Worm (Caenorhabditis elegans) whole organism, L2 larva: ENCODE results near the gene F26F2.7.
"Not testable (repeated sequence)": the region's sequence is repeated elsewhere in the genome, so short reads cannot be mapped to it uniquely, and the experiment has no call there.

Source experiments
- F13H6.1 ChIP-seq: sonication (generic microtip); optimal IDR thresholded peaks from 2 replicates; lab custom pipeline; 2016; ENCODE audit warnings: missing genetic modification characterization, missing compliant biosample characterization
- R02D3.7 ChIP-seq: fragments of 150-350 bp; optimal IDR thresholded peaks from 2 replicates; lab custom pipeline; 2014; ENCODE audit warnings: missing biosample characterization, missing genetic modification characterization
- blmp-1 ChIP-seq: sonication (generic microtip); optimal IDR thresholded peaks from 2 replicates; lab custom pipeline; 2017; ENCODE audit warnings: missing genetic modification characterization, mild to moderate bottlenecking, missing compliant biosample characterization, antibody characterized with exemption, moderate library complexity; ENCODE audit not compliant: insufficient read depth
- ceh-82 ChIP-seq: fragments of 150-350 bp; optimal IDR thresholded peaks from 2 replicates; lab custom pipeline; 2014; ENCODE audit warnings: missing biosample characterization, missing genetic modification characterization
- elt-1 ChIP-seq: fragments of 150-350 bp; optimal IDR thresholded peaks from 2 replicates; lab custom pipeline; 2014; ENCODE audit warnings: missing biosample characterization, missing genetic modification characterization
- elt-3 ChIP-seq: sonication (generic microtip); optimal IDR thresholded peaks from 2 replicates; lab custom pipeline; 2017; ENCODE audit warnings: missing biosample characterization, missing genetic modification characterization
- mdl-1 ChIP-seq, 2 experiments: fragments of 150-350 bp in 1 of 2; sonication (generic microtip) in 1 of 2; optimal IDR thresholded peaks; 2 replicates each; lab custom pipeline; 2017; ENCODE audit warnings: missing biosample characterization in 2 of 2, missing genetic modification characterization in 2 of 2
- snpc-4 ChIP-seq: fragments of 150-350 bp; optimal IDR thresholded peaks from 2 replicates; lab custom pipeline; 2014; ENCODE audit warnings: missing biosample characterization, missing genetic modification characterization
- unc-39 ChIP-seq: fragments of 150-350 bp; optimal IDR thresholded peaks from 2 replicates; lab custom pipeline; 2014; ENCODE audit warnings: missing biosample characterization, missing genetic modification characterization
- unc-62 ChIP-seq: fragments of 150-350 bp; optimal IDR thresholded peaks from 2 replicates; lab custom pipeline; 2014; ENCODE audit warnings: missing biosample characterization, missing genetic modification reagents, missing genetic modification characterization

ce11 chrV:20568995-20569394, 11.8 kb upstream of the F26F2.7 start, which contains the start of gene F26F2.4:
- TF ChIP-seq unc-62 (GFP tag; lab: Kevin White, UChicago); elt-1 (tag; lab: Kevin White, UChicago); unc-39 (tag; lab: Kevin White, UChicago); snpc-4 (tag; lab: Kevin White, UChicago); R02D3.7 (tag; lab: Kevin White, UChicago); blmp-1 (tag; lab: Kevin White, UChicago); F13H6.1 (tag; lab: Kevin White, UChicago); mdl-1 (tag; optimal IDR thresholded peaks at IDR 0.05; lab: Kevin White, UChicago); ceh-82 (tag; lab: Kevin White, UChicago); elt-3: not testable (repeated sequence)
